Fruit fly (Drosophila melanogaster) whole organism, embryonic: ENCODE measurements around the gene CG13457.

Source experiments
- ATbp ChIP-seq: fragments of 200-800 bp; sonication (Bioruptor generic); optimal IDR thresholded peaks from 2 replicates; lab custom pipeline; 2017; ENCODE audit warnings: missing biosample characterization, mild to moderate bottlenecking, missing genetic modification characterization, missing genetic modification reagents
- Antp ChIP-seq: fragments of 200-800 bp; sonication (Bioruptor generic); optimal IDR thresholded peaks from 3 replicates; lab custom pipeline; 2016; ENCODE audit warnings: missing biosample characterization, missing genetic modification characterization
- Asciz ChIP-seq: fragments of 200-800 bp; sonication (Bioruptor generic); optimal IDR thresholded peaks from 2 replicates; lab custom pipeline; 2017; ENCODE audit warnings: missing biosample characterization, mild to moderate bottlenecking, missing genetic modification characterization, missing genetic modification reagents
- Bdp1 ChIP-seq: fragments of 200-800 bp; sonication (Bioruptor generic); optimal IDR thresholded peaks from 3 replicates; lab custom pipeline; 2016; ENCODE audit warnings: missing biosample characterization, missing genetic modification characterization
- Bteb2 ChIP-seq: fragments of 200-800 bp; sonication (Bioruptor generic); optimal IDR thresholded peaks from 2 replicates; lab custom pipeline; 2016; ENCODE audit warnings: missing biosample characterization, missing genetic modification characterization
- CG10321 ChIP-seq: fragments of 200-800 bp; sonication (Bioruptor generic); IDR thresholded peaks from 2 replicates; pipeline ENCODE4 v1.3.6; 2022; ENCODE audit warnings: missing biosample characterization, missing genetic modification characterization
- CG10366 ChIP-seq: fragments of 200-800 bp; sonication (Bioruptor generic); IDR thresholded peaks from 2 replicates; pipeline ENCODE4 v1.3.6; 2022; ENCODE audit warnings: missing biosample characterization, missing genetic modification characterization
- CG10462 ChIP-seq: fragments of 200-800 bp; sonication (Bioruptor generic); optimal IDR thresholded peaks from 2 replicates; lab custom pipeline; 2016; ENCODE audit warnings: missing biosample characterization, missing genetic modification characterization
- CG11398 ChIP-seq: fragments of 200-800 bp; sonication (Bioruptor generic); optimal IDR thresholded peaks from 2 replicates; lab custom pipeline; 2016; ENCODE audit warnings: missing biosample characterization, missing genetic modification characterization
- CG13775 ChIP-seq: fragments of 200-800 bp; sonication (Bioruptor generic); optimal IDR thresholded peaks from 3 replicates; lab custom pipeline; 2017; ENCODE audit warnings: missing biosample characterization, mild to moderate bottlenecking, missing genetic modification characterization
- CG14710 ChIP-seq: fragments of 200-800 bp; sonication (Bioruptor generic); optimal IDR thresholded peaks from 3 replicates; lab custom pipeline; 2019; ENCODE audit warnings: missing biosample characterization, mild to moderate bottlenecking, missing genetic modification characterization, moderate library complexity
- CG1529 ChIP-seq: fragments of 200-800 bp; sonication (Bioruptor generic); optimal IDR thresholded peaks from 3 replicates; lab custom pipeline; 2018; ENCODE audit warnings: missing biosample characterization, missing genetic modification characterization
- CG16813 ChIP-seq: fragments of 200-800 bp; sonication (Bioruptor generic); IDR thresholded peaks from 3 replicates; pipeline ENCODE4 v1.3.6; 2022; ENCODE audit warnings: missing biosample characterization, missing genetic modification characterization; ENCODE audit not compliant: partially characterized antibody
- CG17385 ChIP-seq: fragments of 200-800 bp; sonication (Bioruptor generic); optimal IDR thresholded peaks from 3 replicates; lab custom pipeline; 2018; ENCODE audit warnings: missing biosample characterization, mild to moderate bottlenecking, missing genetic modification characterization
- CG18476 ChIP-seq: fragments of 200-800 bp; sonication (Bioruptor generic); optimal IDR thresholded peaks from 2 replicates; lab custom pipeline; 2016; ENCODE audit warnings: missing biosample characterization, mild to moderate bottlenecking, missing genetic modification characterization
- CG18619 ChIP-seq: fragments of 200-800 bp; sonication (Bioruptor generic); optimal IDR thresholded peaks from 3 replicates; lab custom pipeline; 2017; ENCODE audit warnings: missing biosample characterization, mild to moderate bottlenecking, missing genetic modification characterization
- CG30431 ChIP-seq: fragments of 200-800 bp; sonication (Bioruptor generic); optimal IDR thresholded peaks from 2 replicates; lab custom pipeline; 2017; ENCODE audit warnings: missing biosample characterization, missing genetic modification characterization
- CG32532 ChIP-seq: fragments of 200-800 bp; sonication (Bioruptor generic); IDR thresholded peaks from 2 replicates; pipeline ENCODE4 v1.3.6; 2022; ENCODE audit warnings: missing biosample characterization, missing genetic modification characterization
- CG34422 ChIP-seq: fragments of 200-800 bp; sonication (Bioruptor generic); IDR thresholded peaks from 3 replicates; pipeline ENCODE4 v1.3.6; 2022; ENCODE audit warnings: missing biosample characterization, missing genetic modification characterization
- CG3838 ChIP-seq: fragments of 200-800 bp; sonication (Bioruptor generic); optimal IDR thresholded peaks from 3 replicates; lab custom pipeline; 2016; ENCODE audit warnings: missing biosample characterization, missing genetic modification characterization
- CG6854 ChIP-seq: fragments of 200-800 bp; sonication (Bioruptor generic); optimal IDR thresholded peaks from 3 replicates; lab custom pipeline; 2017; ENCODE audit warnings: missing biosample characterization, mild to moderate bottlenecking, missing genetic modification characterization
- CG9215 ChIP-seq: fragments of 200-800 bp; sonication (Bioruptor generic); IDR thresholded peaks from 2 replicates; pipeline ENCODE4 v1.3.6; 2022; ENCODE audit warnings: missing biosample characterization, missing genetic modification characterization
- ERR ChIP-seq: fragments of 200-800 bp; sonication (Bioruptor generic); optimal IDR thresholded peaks from 2 replicates; lab custom pipeline; 2016; ENCODE audit warnings: missing biosample characterization, missing genetic modification characterization
- Ets97D ChIP-seq: fragments of 200-800 bp; sonication (Bioruptor generic); optimal IDR thresholded peaks from 3 replicates; lab custom pipeline; 2016; ENCODE audit warnings: missing biosample characterization, missing genetic modification characterization
- HLH3B ChIP-seq: fragments of 200-800 bp; sonication (Bioruptor generic); IDR thresholded peaks from 2 replicates; pipeline ENCODE4 v1.3.6; 2022; ENCODE audit warnings: missing biosample characterization, missing genetic modification characterization
- Mrtf ChIP-seq: fragments of 200-800 bp; sonication (Bioruptor generic); IDR thresholded peaks from 3 replicates; pipeline ENCODE4 v1.3.6; 2022; ENCODE audit warnings: missing biosample characterization, missing genetic modification characterization
- Oaz ChIP-seq: fragments of 200-800 bp; sonication (Bioruptor generic); IDR thresholded peaks from 2 replicates; pipeline ENCODE4 v1.3.6; 2022; ENCODE audit warnings: missing biosample characterization, missing genetic modification characterization
- Spps ChIP-seq: fragments of 200-800 bp; sonication (Bioruptor generic); optimal IDR thresholded peaks from 2 replicates; lab custom pipeline; 2018; ENCODE audit warnings: missing biosample characterization, mild to moderate bottlenecking, missing genetic modification characterization
- bcd ChIP-seq: fragments of 200-800 bp; sonication (Bioruptor generic); optimal IDR thresholded peaks from 2 replicates; lab custom pipeline; 2017; ENCODE audit warnings: missing biosample characterization, mild to moderate bottlenecking, missing genetic modification characterization
- bsh ChIP-seq, 2 experiments: fragments of 200-800 bp; sonication (Bioruptor generic); optimal IDR thresholded peaks; 2 replicates each; lab custom pipeline; 2017 to 2018; ENCODE audit warnings: mild to moderate bottlenecking in 2 of 2, missing biosample characterization in 2 of 2, missing genetic modification characterization in 2 of 2, moderate library complexity in 1 of 2
- chif ChIP-seq, 2 experiments: fragments of 200-800 bp; sonication (Bioruptor generic); optimal IDR thresholded peaks; 3 replicates each; lab custom pipeline; 2016; ENCODE audit warnings: missing biosample characterization in 2 of 2, missing genetic modification characterization in 2 of 2
- crp ChIP-seq, 2 experiments: fragments of 200-800 bp; sonication (Bioruptor generic); optimal IDR thresholded peaks; 2 replicates in 1 of 2; 3 replicates in 1 of 2; lab custom pipeline; 2017; ENCODE audit warnings: missing biosample characterization in 2 of 2, missing genetic modification characterization in 2 of 2, mild to moderate bottlenecking in 1 of 2, moderate library complexity in 1 of 2
- dysf ChIP-seq: fragments of 200-800 bp; sonication (Bioruptor generic); IDR thresholded peaks from 3 replicates; pipeline ENCODE4 v1.3.6; 2022; ENCODE audit warnings: missing biosample characterization, missing genetic modification characterization
- ewg ChIP-seq: fragments of 200-800 bp; sonication (Bioruptor generic); optimal IDR thresholded peaks from 3 replicates; lab custom pipeline; 2017; ENCODE audit warnings: mild to moderate bottlenecking, missing biosample characterization, missing genetic modification reagents, missing genetic modification characterization
- exex ChIP-seq: fragments of 200-800 bp; sonication (Bioruptor generic); optimal IDR thresholded peaks from 4 replicates; lab custom pipeline; 2018; ENCODE audit warnings: missing biosample characterization, mild to moderate bottlenecking, missing genetic modification characterization, moderate library complexity
- gcm2 ChIP-seq: fragments of 200-800 bp; sonication (Bioruptor generic); optimal IDR thresholded peaks from 2 replicates; lab custom pipeline; 2016; ENCODE audit warnings: missing biosample characterization, missing genetic modification characterization
- gsb-n ChIP-seq: fragments of 200-800 bp; sonication (Bioruptor generic); optimal IDR thresholded peaks from 3 replicates; lab custom pipeline; 2018; ENCODE audit warnings: missing biosample characterization, mild to moderate bottlenecking, missing genetic modification characterization
- hth ChIP-seq: fragments of >200 bp; optimal IDR thresholded peaks from 2 replicates; lab custom pipeline; 2017; ENCODE audit warnings: inconsistent platforms
- ind ChIP-seq: fragments of 200-800 bp; sonication (Bioruptor generic); optimal IDR thresholded peaks from 3 replicates; lab custom pipeline; 2016; ENCODE audit warnings: missing biosample characterization, missing genetic modification characterization
- mirr ChIP-seq: fragments of 200-800 bp; sonication (Bioruptor generic); optimal IDR thresholded peaks from 3 replicates; lab custom pipeline; 2018; ENCODE audit warnings: missing biosample characterization, mild to moderate bottlenecking, missing genetic modification characterization
- pnt ChIP-seq: fragments of 200-800 bp; sonication (Bioruptor generic); optimal IDR thresholded peaks from 3 replicates; lab custom pipeline; 2016; ENCODE audit warnings: missing biosample characterization, missing genetic modification characterization
- ranshi ChIP-seq: fragments of 200-800 bp; sonication (Bioruptor generic); IDR thresholded peaks from 2 replicates; pipeline ENCODE4 v1.3.6; 2022; ENCODE audit warnings: missing biosample characterization, missing genetic modification characterization
- run ChIP-seq: fragments of 200-800 bp; sonication (Bioruptor generic); optimal IDR thresholded peaks from 3 replicates; lab custom pipeline; 2018; ENCODE audit warnings: missing biosample characterization, mild to moderate bottlenecking, missing genetic modification characterization
- sisA ChIP-seq: fragments of 200-800 bp; sonication (Bioruptor generic); IDR thresholded peaks from 2 replicates; pipeline ENCODE4 v1.3.6; 2022; ENCODE audit warnings: missing biosample characterization, missing genetic modification characterization
- stc ChIP-seq: fragments of 200-800 bp; sonication (Bioruptor generic); IDR thresholded peaks from 2 replicates; pipeline ENCODE4 v1.3.6; 2022; ENCODE audit warnings: missing biosample characterization, missing genetic modification characterization
- stwl ChIP-seq: fragments of 200-800 bp; sonication (Bioruptor generic); optimal IDR thresholded peaks from 3 replicates; lab custom pipeline; 2018; ENCODE audit warnings: missing biosample characterization, mild to moderate bottlenecking, missing genetic modification characterization, moderate library complexity
- trem ChIP-seq: fragments of 200-800 bp; optimal IDR thresholded peaks from 3 replicates; lab custom pipeline; 2019; ENCODE audit warnings: missing biosample characterization, mild to moderate bottlenecking, missing genetic modification characterization, moderate library complexity
- zen ChIP-seq: fragments of 200-800 bp; sonication (Bioruptor generic); optimal IDR thresholded peaks from 3 replicates; lab custom pipeline; 2018; ENCODE audit warnings: missing biosample characterization, mild to moderate bottlenecking, missing genetic modification characterization, moderate library complexity
- zen2 ChIP-seq: fragments of 200-800 bp; sonication (Bioruptor generic); IDR thresholded peaks from 3 replicates; pipeline ENCODE4 v1.3.6; 2022; ENCODE audit warnings: missing biosample characterization, missing genetic modification characterization; ENCODE audit not compliant: partially characterized antibody
- zfh1 ChIP-seq: fragments of 200-800 bp; sonication (Bioruptor generic); IDR thresholded peaks from 3 replicates; pipeline ENCODE4 v1.3.6; 2022; ENCODE audit warnings: missing biosample characterization, missing genetic modification characterization

The CG13457 gene

DNA sequence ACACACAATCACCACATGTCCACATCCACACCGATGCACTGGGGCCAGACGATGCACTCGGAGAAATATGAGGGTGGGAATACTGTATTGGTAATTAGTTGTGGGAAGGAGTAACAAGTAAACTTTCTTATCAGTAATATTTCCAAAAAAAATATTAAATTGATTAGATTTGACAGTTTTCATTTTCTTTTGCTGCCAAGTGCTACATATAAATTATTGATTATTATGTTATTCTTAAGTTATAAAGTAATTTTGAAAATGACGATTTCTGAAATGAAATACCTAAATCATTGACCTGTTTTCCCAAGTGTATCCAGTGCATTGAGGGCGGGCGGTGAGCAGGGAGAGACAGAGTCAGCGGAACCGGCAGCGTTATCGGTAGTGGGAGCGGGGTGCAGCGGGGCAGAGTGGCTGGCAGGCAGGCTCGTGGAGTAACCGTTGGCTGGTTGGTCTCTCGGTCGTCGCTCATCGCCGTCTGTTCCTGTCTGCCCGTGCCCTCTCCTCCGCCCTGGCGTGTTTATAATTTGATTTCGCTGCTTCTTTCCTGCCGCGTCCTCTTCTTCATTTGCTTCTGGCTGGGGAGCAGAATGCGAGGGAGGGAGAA lies 23.3 kb downstream of the CG13457 start (continued):
- TF ChIP-seq CG16813 (GFP tag; lab: Robert Waterston, UW), result no peak
- TF ChIP-seq ATbp (GFP tag; lab: Kevin White, UChicago), result peak; percentile 40
- peak in 1 of 2 experiments; percentile 7 for TF ChIP-seq crp (GFP tag; optimal IDR thresholded peaks at IDR 0.05; lab: Kevin White, UChicago)
- no peak for TF ChIP-seq CG10462
- no peak for TF ChIP-seq CG6854 (GFP tag; lab: Kevin White, UChicago)
- no peak for TF ChIP-seq stc (GFP tag; lab: Robert Waterston, UW)
- no peak for TF ChIP-seq mirr (GFP tag; lab: Kevin White, UChicago)
- TF ChIP-seq CG34422 (GFP tag; lab: Robert Waterston, UW), result no peak; the same call in 2 of the 3 replicates
- 0 out of 2 replicates have a peak, but pooled peaks have one; percentile 26 for TF ChIP-seq CG9215 (GFP tag; lab: Robert Waterston, UW)
- TF ChIP-seq Ets97D (GFP tag; lab: Kevin White, UChicago), result no peak
- TF ChIP-seq CG13775 (GFP tag; lab: Kevin White, UChicago), result peak; percentile 25
- no peak for TF ChIP-seq hth (lab: Kevin White, UChicago)
- TF ChIP-seq ranshi (GFP tag; lab: Robert Waterston, UW), result no peak
- TF ChIP-seq zfh1 (GFP tag; lab: Robert Waterston, UW), result no peak
- no peak for TF ChIP-seq Bteb2 (GFP tag; lab: Kevin White, UChicago)
- TF ChIP-seq gsb-n (tag; lab: Kevin White, UChicago), result peak; percentile 65
- peak; percentile 41; the same call in 1 of the 2 replicates for TF ChIP-seq sisA (GFP tag; lab: Robert Waterston, UW)
- TF ChIP-seq Mrtf (GFP tag; lab: Robert Waterston, UW), result no peak
- no peak for TF ChIP-seq gcm2 (GFP tag; lab: Kevin White, UChicago)
- TF ChIP-seq CG11398 (GFP tag; lab: Kevin White, UChicago), result no peak
- peak; percentile 58 for TF ChIP-seq CG1529 (GFP tag; lab: Kevin White, UChicago)
- peak in 1 of 2 experiments; percentile 1 for TF ChIP-seq chif (GFP tag; optimal IDR thresholded peaks at IDR 0.05; lab: Kevin White, UChicago)
- peak; percentile 57 for TF ChIP-seq bcd (GFP tag; lab: Kevin White, UChicago)
- TF ChIP-seq CG32532, result 0 out of 2 replicates have a peak, but pooled peaks have one; percentile 20
- TF ChIP-seq Antp, result no peak
- no peak for TF ChIP-seq zen2 (GFP tag; lab: Robert Waterston, UW)
- TF ChIP-seq pnt, result peak; percentile 8
- TF ChIP-seq CG18619 (GFP tag; lab: Kevin White, UChicago), result peak; percentile 20
- peak; percentile 9; the same call in 1 of the 2 replicates for TF ChIP-seq CG10366 (GFP tag; lab: Robert Waterston, UW)
- no peak for TF ChIP-seq dysf (GFP tag; lab: Robert Waterston, UW)
- no peak for TF ChIP-seq ERR (GFP tag; lab: Kevin White, UChicago)
- TF ChIP-seq CG3838 (GFP tag; lab: Kevin White, UChicago), result no peak
- no peak for TF ChIP-seq CG10321 (GFP tag; lab: Robert Waterston, UW)
- peak; percentile 44 for TF ChIP-seq ewg
- no peak for TF ChIP-seq zen (tag; lab: Kevin White, UChicago)
- no peak for TF ChIP-seq Oaz (GFP tag; lab: Robert Waterston, UW)
- peak; percentile 74 for TF ChIP-seq CG14710
- TF ChIP-seq trem (tag; lab: Kevin White, UChicago), result peak; percentile 43
- no peak for TF ChIP-seq exex (tag; lab: Kevin White, UChicago)
- peak; percentile 39 for TF ChIP-seq Spps
- peak; percentile 14 for TF ChIP-seq CG30431 (GFP tag; lab: Kevin White, UChicago)
- peak; percentile 33 for TF ChIP-seq CG17385
- peak; percentile 60 to 92 for TF ChIP-seq bsh (GFP tag; optimal IDR thresholded peaks at IDR 0.05; lab: Kevin White, UChicago)
- no peak for TF ChIP-seq run (tag; lab: Kevin White, UChicago)
- peak; percentile 11 for TF ChIP-seq CG18476
- peak; percentile 52 for TF ChIP-seq Asciz
- peak; percentile 28; the same call in 1 of the 2 replicates for TF ChIP-seq HLH3B (GFP tag; lab: Robert Waterston, UW)
- no peak for TF ChIP-seq stwl (tag; lab: Kevin White, UChicago)
- no peak for TF ChIP-seq Bdp1
- TF ChIP-seq ind (GFP tag; lab: Kevin White, UChicago), result peak; percentile 19
